Worm (Caenorhabditis elegans) whole organism, L3 larva: Measurements from ENCODE around the gene his-2.

Experiments used
- ceh-16 ChIP-seq: sonication (generic microtip); optimal IDR thresholded peaks from 2 replicates; lab custom pipeline; 2017; ENCODE audit warnings: missing biosample characterization, missing genetic modification characterization
- elt-1 ChIP-seq: fragments of 150-350 bp; optimal IDR thresholded peaks from 2 replicates; lab custom pipeline; 2014; ENCODE audit warnings: missing biosample characterization, missing genetic modification characterization
- elt-2 ChIP-seq: sonication (generic microtip); optimal IDR thresholded peaks from 2 replicates; lab custom pipeline; 2016; ENCODE audit warnings: missing genetic modification reagents, mild to moderate bottlenecking, missing genetic modification characterization, missing compliant biosample characterization
- fkh-2 ChIP-seq: fragments of 150-350 bp; optimal IDR thresholded peaks from 2 replicates; lab custom pipeline; 2014; ENCODE audit warnings: missing biosample characterization, missing genetic modification reagents, missing genetic modification characterization
- mml-1 ChIP-seq: fragments of 150-350 bp; sonication (generic microtip); optimal IDR thresholded peaks from 3 replicates; lab custom pipeline; 2014; ENCODE audit warnings: missing biosample characterization, missing genetic modification characterization
- nfya-1 ChIP-seq: sonication (generic microtip); optimal IDR thresholded peaks from 2 replicates; lab custom pipeline; 2017; ENCODE audit warnings: missing genetic modification characterization, mild to moderate bottlenecking, missing compliant biosample characterization, antibody characterized with exemption, moderate library complexity; ENCODE audit not compliant: insufficient read depth
- nhr-12 ChIP-seq: fragments of 150-350 bp; optimal IDR thresholded peaks from 2 replicates; lab custom pipeline; 2014; ENCODE audit warnings: missing biosample characterization, missing genetic modification characterization
- nhr-43 ChIP-seq: sonication (generic microtip); optimal IDR thresholded peaks from 2 replicates; lab custom pipeline; 2016; ENCODE audit warnings: mild to moderate bottlenecking, missing genetic modification characterization, missing compliant biosample characterization; ENCODE audit not compliant: poor library complexity, severe bottlenecking
- pha-4 ChIP-seq: fragments of 150-350 bp; optimal IDR thresholded peaks from 2 replicates; lab custom pipeline; 2014; ENCODE audit warnings: missing biosample characterization, missing genetic modification reagents, missing genetic modification characterization
- skn-1 ChIP-seq: fragments of 150-350 bp; optimal IDR thresholded peaks from 2 replicates; lab custom pipeline; 2014; ENCODE audit warnings: missing biosample characterization, missing genetic modification characterization

The his-2 gene

ce11 chrV:15996655-15997186 is 45.4 kb downstream of the his-2 start, which contains the start of the genes C06C6.9 and C06C6.8:
C06C6.9 (minus strand) TSS chrV:15996755.
C06C6.8 (plus strand) TSS chrV:15997136.
- TF ChIP-seq fkh-2 (tag; lab: Kevin White, UChicago), result no peak
- TF ChIP-seq elt-1 (tag; lab: Kevin White, UChicago), result no peak
- TF ChIP-seq nfya-1, result no peak
- TF ChIP-seq mml-1 (tag; lab: Kevin White, UChicago), result no peak
- TF ChIP-seq nhr-43, result no peak
- TF ChIP-seq elt-2, result no peak
- no peak for TF ChIP-seq nhr-12 (tag; lab: Kevin White, UChicago)
- TF ChIP-seq pha-4 (tag; lab: Kevin White, UChicago), result no peak
- TF ChIP-seq skn-1 (tag; lab: Kevin White, UChicago), result no peak
- TF ChIP-seq ceh-16 (tag; lab: Kevin White, UChicago), result no peak
